Worm (Caenorhabditis elegans) whole organism, L1 larva: ENCODE measurements around the gene D2007.2.

Experiments used
- F16B12.6 ChIP-seq: fragments of 150-350 bp; optimal IDR thresholded peaks from 2 replicates; lab custom pipeline; 2014; ENCODE audit warnings: missing biosample characterization, missing genetic modification characterization
- Y116A8C.19 ChIP-seq: sonication (generic microtip); optimal IDR thresholded peaks from 2 replicates; lab custom pipeline; 2016; ENCODE audit warnings: missing compliant biosample characterization, missing genetic modification characterization, borderline replicate concordance
- alr-1 ChIP-seq: fragments of 200-800 bp; sonication (Bioruptor generic); optimal IDR thresholded peaks from 2 replicates; lab custom pipeline; 2018; ENCODE audit warnings: borderline replicate concordance, mild to moderate bottlenecking, missing genetic modification characterization, missing compliant biosample characterization
- blmp-1 ChIP-seq: fragments of 150-350 bp; optimal IDR thresholded peaks from 2 replicates; lab custom pipeline; 2014; ENCODE audit warnings: missing biosample characterization, missing genetic modification characterization
- ceh-63 ChIP-seq: fragments of 200-800 bp; sonication (Bioruptor generic); optimal IDR thresholded peaks from 2 replicates; lab custom pipeline; 2018; ENCODE audit warnings: mild to moderate bottlenecking, missing genetic modification characterization, missing compliant biosample characterization
- ceh-8 ChIP-seq: fragments of 200-800 bp; sonication (Bioruptor generic); optimal IDR thresholded peaks from 2 replicates; lab custom pipeline; 2018; ENCODE audit warnings: mild to moderate bottlenecking, missing genetic modification characterization, moderate library complexity, missing compliant biosample characterization
- ceh-82 ChIP-seq, 3 experiments: fragments of 150-350 bp in 1 of 3; sonication (generic microtip) in 2 of 3; optimal IDR thresholded peaks; 2 replicates each; lab custom pipeline; 2014 to 2017; ENCODE audit warnings: missing biosample characterization in 3 of 3, missing genetic modification characterization in 3 of 3
- ceh-90 ChIP-seq: sonication (generic microtip); optimal IDR thresholded peaks from 2 replicates; lab custom pipeline; 2016; ENCODE audit warnings: missing genetic modification characterization, missing compliant biosample characterization
- ces-1 ChIP-seq: fragments of 150-350 bp; optimal IDR thresholded peaks from 2 replicates; lab custom pipeline; 2014; ENCODE audit warnings: missing biosample characterization, missing genetic modification reagents, missing genetic modification characterization
- dpl-1 ChIP-seq, 3 experiments: fragments of 150-350 bp in 2 of 3; sonication (generic microtip) in 1 of 3; optimal IDR thresholded peaks; 2 replicates each; lab custom pipeline; 2014 to 2017; ENCODE audit warnings: missing biosample characterization in 3 of 3, missing genetic modification characterization in 3 of 3, missing genetic modification reagents in 3 of 3
- dsc-1 ChIP-seq: sonication (generic microtip); optimal IDR thresholded peaks from 2 replicates; lab custom pipeline; 2016; ENCODE audit warnings: mild to moderate bottlenecking, missing genetic modification characterization, missing compliant biosample characterization
- efl-1 ChIP-seq, 4 experiments: fragments of 150-350 bp; optimal IDR thresholded peaks in 3 of 4; peaks in 1 of 4; 1 replicate in 1 of 4; 2 replicates in 3 of 4; lab custom pipeline; 2014; ENCODE audit warnings: missing biosample characterization in 2 of 4, missing genetic modification characterization in 2 of 4, missing genetic modification reagents in 2 of 4
- elt-3 ChIP-seq, 6 experiments: fragments of 150-350 bp in 1 of 6; sonication (generic microtip); optimal IDR thresholded peaks; 2 replicates each; lab custom pipeline; 2017 to 2018; ENCODE audit warnings: missing biosample characterization in 6 of 6, missing genetic modification characterization in 6 of 6, inconsistent platforms in 1 of 6
- fkh-4 ChIP-seq: sonication (generic microtip); optimal IDR thresholded peaks from 2 replicates; lab custom pipeline; 2016; ENCODE audit warnings: missing compliant biosample characterization, missing genetic modification characterization, borderline replicate concordance
- fkh-8 ChIP-seq: sonication (generic microtip); optimal IDR thresholded peaks from 2 replicates; lab custom pipeline; 2016; ENCODE audit warnings: mild to moderate bottlenecking, missing genetic modification characterization, missing compliant biosample characterization
- fos-1 ChIP-seq: fragments of 150-350 bp; optimal IDR thresholded peaks from 2 replicates; lab custom pipeline; 2014; ENCODE audit warnings: missing biosample characterization, missing genetic modification characterization
- hlh-4 ChIP-seq: sonication (generic microtip); optimal IDR thresholded peaks from 2 replicates; lab custom pipeline; 2016; ENCODE audit warnings: mild to moderate bottlenecking, missing genetic modification characterization, missing compliant biosample characterization
- hpl-2 ChIP-seq: fragments of 150-350 bp; optimal IDR thresholded peaks from 2 replicates; lab custom pipeline; 2014; ENCODE audit warnings: missing biosample characterization, missing genetic modification reagents, missing genetic modification characterization
- jun-1 ChIP-seq: fragments of 150-350 bp; optimal IDR thresholded peaks from 2 replicates; lab custom pipeline; 2014; ENCODE audit warnings: missing biosample characterization, missing genetic modification reagents, missing genetic modification characterization
- lin-13 ChIP-seq: fragments of 150-350 bp; optimal IDR thresholded peaks from 2 replicates; lab custom pipeline; 2014; ENCODE audit warnings: missing biosample characterization, missing genetic modification reagents, missing genetic modification characterization
- lin-14 ChIP-seq: fragments of 200-800 bp; sonication (Bioruptor generic); optimal IDR thresholded peaks from 2 replicates; lab custom pipeline; 2018; ENCODE audit warnings: mild to moderate bottlenecking, missing genetic modification characterization, moderate library complexity, missing compliant biosample characterization
- lin-35 ChIP-seq, 2 experiments: fragments of 150-350 bp; optimal IDR thresholded peaks; 2 replicates each; lab custom pipeline; 2014; ENCODE audit warnings: missing biosample characterization in 2 of 2, missing genetic modification characterization in 2 of 2, missing genetic modification reagents in 2 of 2
- lin-39 ChIP-seq: fragments of 150-350 bp; optimal IDR thresholded peaks from 2 replicates; lab custom pipeline; 2014; ENCODE audit warnings: missing biosample characterization, missing genetic modification reagents, missing genetic modification characterization
- lir-3 ChIP-seq: sonication (generic microtip); optimal IDR thresholded peaks from 2 replicates; lab custom pipeline; 2016; ENCODE audit warnings: mild to moderate bottlenecking, missing genetic modification characterization, moderate library complexity, missing compliant biosample characterization; ENCODE audit not compliant: poor library complexity
- lsy-2 ChIP-seq, 2 experiments: fragments of 150-350 bp; optimal IDR thresholded peaks; 2 replicates each; lab custom pipeline; 2014; ENCODE audit warnings: missing biosample characterization in 2 of 2, missing genetic modification characterization in 2 of 2
- mdl-1 ChIP-seq, 2 experiments: fragments of 150-350 bp; optimal IDR thresholded peaks; 2 replicates each; lab custom pipeline; 2014 to 2017; ENCODE audit warnings: missing biosample characterization in 2 of 2, missing genetic modification characterization in 2 of 2, inconsistent platforms in 1 of 2
- mep-1 ChIP-seq: fragments of 150-350 bp; optimal IDR thresholded peaks from 2 replicates; lab custom pipeline; 2014; ENCODE audit warnings: missing biosample characterization, missing genetic modification characterization
- nhr-19 ChIP-seq: fragments of 200-800 bp; sonication (Bioruptor generic); conservative IDR thresholded peaks from 2 replicates; pipeline ENCODE4 v1.3.6; 2022; ENCODE audit warnings: missing genetic modification characterization, missing compliant biosample characterization
- nhr-20 ChIP-seq: sonication (generic microtip); optimal IDR thresholded peaks from 2 replicates; lab custom pipeline; 2016; ENCODE audit warnings: mild to moderate bottlenecking, missing genetic modification characterization, missing compliant biosample characterization
- nhr-28 ChIP-seq: fragments of 150-350 bp; optimal IDR thresholded peaks from 2 replicates; lab custom pipeline; 2014; ENCODE audit warnings: missing biosample characterization, missing genetic modification characterization
- nhr-47 ChIP-seq: sonication (generic microtip); optimal IDR thresholded peaks from 2 replicates; lab custom pipeline; 2016; ENCODE audit warnings: mild to moderate bottlenecking, missing genetic modification characterization, moderate library complexity, missing compliant biosample characterization
- nhr-71 ChIP-seq: sonication (generic microtip); optimal IDR thresholded peaks from 2 replicates; lab custom pipeline; 2016; ENCODE audit warnings: mild to moderate bottlenecking, missing genetic modification characterization, moderate library complexity, missing compliant biosample characterization
- nhr-77 ChIP-seq: fragments of 150-350 bp; optimal IDR thresholded peaks from 2 replicates; lab custom pipeline; 2014; ENCODE audit warnings: missing biosample characterization, missing genetic modification characterization
- nhr-85 ChIP-seq: sonication (generic microtip); peaks from one replicate; lab custom pipeline; 2016; ENCODE audit warnings: missing genetic modification characterization, inconsistent platforms, missing compliant biosample characterization
- pax-3 ChIP-seq: fragments of 200-800 bp; sonication (Bioruptor generic); optimal IDR thresholded peaks from 2 replicates; lab custom pipeline; 2018; ENCODE audit warnings: mild to moderate bottlenecking, missing genetic modification characterization, moderate library complexity, missing compliant biosample characterization
- rnt-1 ChIP-seq: sonication (generic microtip); optimal IDR thresholded peaks from 2 replicates; lab custom pipeline; 2016; ENCODE audit warnings: mild to moderate bottlenecking, missing genetic modification characterization, moderate library complexity, missing compliant biosample characterization
- skn-1 ChIP-seq: fragments of 150-350 bp; optimal IDR thresholded peaks from 2 replicates; lab custom pipeline; 2014; ENCODE audit warnings: missing biosample characterization, missing genetic modification characterization
- snpc-4 ChIP-seq: fragments of 150-350 bp; optimal IDR thresholded peaks from 2 replicates; lab custom pipeline; 2014; ENCODE audit warnings: missing biosample characterization, missing genetic modification characterization
- snu-23 ChIP-seq: sonication (generic microtip); optimal IDR thresholded peaks from 2 replicates; lab custom pipeline; 2016; ENCODE audit warnings: missing genetic modification characterization, missing compliant biosample characterization
- sptf-1 ChIP-seq: fragments of 150-350 bp; optimal IDR thresholded peaks from 2 replicates; lab custom pipeline; 2014; ENCODE audit warnings: missing biosample characterization, missing genetic modification characterization
- sup-37 ChIP-seq: fragments of 200-800 bp; sonication (Bioruptor generic); optimal IDR thresholded peaks from 2 replicates; lab custom pipeline; 2018; ENCODE audit warnings: mild to moderate bottlenecking, missing genetic modification characterization, missing compliant biosample characterization
- swsn-7 ChIP-seq: sonication (generic microtip); optimal IDR thresholded peaks from 2 replicates; lab custom pipeline; 2016; ENCODE audit warnings: missing genetic modification characterization, missing compliant biosample characterization
- tbx-2 ChIP-seq: sonication (generic microtip); optimal IDR thresholded peaks from 2 replicates; lab custom pipeline; 2016; ENCODE audit warnings: missing genetic modification characterization, missing compliant biosample characterization
- unc-86 ChIP-seq: sonication (generic microtip); optimal IDR thresholded peaks from 2 replicates; lab custom pipeline; 2016; ENCODE audit warnings: missing genetic modification characterization, missing compliant biosample characterization
- xbp-1 ChIP-seq: sonication (generic microtip); optimal IDR thresholded peaks from 2 replicates; lab custom pipeline; 2016; ENCODE audit warnings: missing genetic modification characterization, missing compliant biosample characterization
- ztf-4 ChIP-seq: fragments of 150-350 bp; optimal IDR thresholded peaks from 2 replicates; lab custom pipeline; 2014; ENCODE audit warnings: missing biosample characterization, missing genetic modification characterization

The D2007.2 gene

ce11 chrIII:8121132-8121531 lies 27.6 kb upstream of the D2007.2 start, which contains the start of gene gei-8:
Gene gei-8, minus strand, starts transcription at chrIII:8121232.
- TF ChIP-seq ceh-90 (tag; lab: Kevin White, UChicago): no peak
- peak; percentile 38 for TF ChIP-seq dsc-1 (tag; lab: Kevin White, UChicago)

DNA sequence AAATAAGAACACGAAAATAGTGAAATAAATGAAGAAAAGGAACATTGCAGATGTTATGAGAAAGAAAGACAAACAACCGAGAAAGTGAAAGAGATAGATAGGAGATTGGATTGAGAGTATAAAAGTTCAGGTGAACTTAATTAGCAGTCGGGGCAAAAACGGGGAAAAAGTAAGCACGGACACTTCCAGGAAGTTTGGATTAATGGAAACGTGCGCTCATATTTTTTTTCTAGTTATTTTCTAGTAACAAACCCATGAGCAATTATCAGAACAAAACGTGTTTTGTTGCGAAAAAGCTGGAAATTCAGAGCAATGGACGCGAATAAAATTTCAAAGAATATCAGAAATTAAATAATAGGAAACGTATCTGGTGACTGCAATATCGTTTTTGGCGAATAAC lies 26.8 kb upstream of the D2007.2 start:
- peak; percentile 75 for TF ChIP-seq dsc-1 (tag; lab: Kevin White, UChicago)
- peak; percentile 21 for TF ChIP-seq hlh-4 (tag; lab: Kevin White, UChicago)
- peak; percentile 26 for TF ChIP-seq pax-3
- peak; percentile 13 for TF ChIP-seq lin-14 (GFP tag; lab: Kevin White, UChicago)
- TF ChIP-seq F16B12.6 (tag; lab: Kevin White, UChicago): no peak
- TF ChIP-seq nhr-20 (tag; lab: Kevin White, UChicago): peak; percentile 19
- no peak for TF ChIP-seq sup-37 (GFP tag; lab: Kevin White, UChicago)
- peak; percentile 2 for TF ChIP-seq swsn-7 (tag; lab: Kevin White, UChicago)
- peak; percentile 66 for TF ChIP-seq nhr-47
- TF ChIP-seq lir-3: no peak
- no peak for TF ChIP-seq fkh-4 (tag; lab: Kevin White, UChicago)
- no peak for TF ChIP-seq efl-1 (optimal IDR thresholded peaks at IDR 0.05; lab: Kevin White, UChicago)
- TF ChIP-seq efl-1 (GFP tag; optimal IDR thresholded peaks at IDR 0.05 in 1 of 2; lab: Kevin White, UChicago): peak in 1 of 2 experiments; percentile 51
- TF ChIP-seq nhr-71 (tag; lab: Kevin White, UChicago): peak; percentile 81
- peak; percentile 23 for TF ChIP-seq ztf-4 (tag; lab: Kevin White, UChicago)
- TF ChIP-seq fkh-8 (tag; lab: Kevin White, UChicago): peak; percentile 89
- no peak for TF ChIP-seq lin-39 (tag; lab: Kevin White, UChicago)

ce11 chrIII:8124323-8124722 lies 24.4 kb upstream of the D2007.2 start:
- TF ChIP-seq sptf-1 (tag; lab: Kevin White, UChicago) (no peak), fos-1 (tag; lab: Kevin White, UChicago) (peak; percentile 76), elt-3 (tag; optimal IDR thresholded peaks at IDR 0.05; lab: Kevin White, UChicago) (peak in 1 of 6 experiments; percentile 59), nhr-85 (tag; lab: Kevin White, UChicago) (peak; percentile 77), lsy-2 (tag; optimal IDR thresholded peaks at IDR 0.05; lab: Kevin White, UChicago) (peak; percentile 77 to 90), lin-14 (GFP tag; lab: Kevin White, UChicago) (peak; percentile 89), nhr-20 (tag; lab: Kevin White, UChicago) (peak; percentile 40), nhr-47 (peak; percentile 50), snpc-4 (tag; lab: Kevin White, UChicago) (no peak), jun-1 (tag; lab: Kevin White, UChicago) (peak; percentile 16), efl-1 (optimal IDR thresholded peaks at IDR 0.05; lab: Kevin White, UChicago) (peak; percentile 72 to 84), efl-1 (GFP tag; optimal IDR thresholded peaks at IDR 0.05 in 1 of 2; lab: Kevin White, UChicago) (peak; percentile 36 to 94), blmp-1 (tag; lab: Kevin White, UChicago) (peak; percentile 61), lir-3 (no peak), ceh-8 (no peak), ceh-63 (GFP tag; lab: Kevin White, UChicago) (no peak), rnt-1 (tag; lab: Kevin White, UChicago) (peak; percentile 67), ces-1 (no peak), Y116A8C.19 (tag; lab: Kevin White, UChicago) (no peak), fkh-8 (tag; lab: Kevin White, UChicago) (peak; percentile 16), snu-23 (GFP tag; lab: Kevin White, UChicago) (peak; percentile 70), unc-86 (tag; lab: Kevin White, UChicago) (peak; percentile 42), nhr-28 (tag; lab: Kevin White, UChicago) (no peak), xbp-1 (peak; percentile 37), nhr-77 (tag; lab: Kevin White, UChicago) (peak; percentile 45), lin-13 (peak; percentile 20), alr-1 (tag; lab: Kevin White, UChicago) (no peak), nhr-71 (tag; lab: Kevin White, UChicago) (peak; percentile 82), skn-1 (tag; lab: Kevin White, UChicago) (peak; percentile 27), swsn-7 (tag; lab: Kevin White, UChicago) (peak; percentile 57), mdl-1 (tag; optimal IDR thresholded peaks at IDR 0.05; lab: Kevin White, UChicago) (peak in 1 of 2 experiments; percentile 34), nhr-19 (GFP tag; lab: Robert Waterston, UW) (peak; percentile 31; the same call in 1 of the 2 replicates), dpl-1 (GFP tag; optimal IDR thresholded peaks at IDR 0.05; lab: Kevin White, UChicago) (peak; percentile 13 to 27 (median 27)), hpl-2 (GFP tag; lab: Kevin White, UChicago) (no peak), tbx-2 (tag; lab: Kevin White, UChicago) (peak; percentile 54), lin-35 (GFP tag; optimal IDR thresholded peaks at IDR 0.05; lab: Kevin White, UChicago) (peak; percentile 40 to 52), mep-1 (tag; lab: Kevin White, UChicago) (peak; percentile 86), lin-39 (tag; lab: Kevin White, UChicago) (no peak), ceh-82 (tag; optimal IDR thresholded peaks at IDR 0.05; lab: Kevin White, UChicago) (peak; percentile 0 to 62 (median 9))
